Worm (Caenorhabditis elegans): Measurements from ENCODE around the gene F40F11.3.

The F40F11.3 gene

DNA sequence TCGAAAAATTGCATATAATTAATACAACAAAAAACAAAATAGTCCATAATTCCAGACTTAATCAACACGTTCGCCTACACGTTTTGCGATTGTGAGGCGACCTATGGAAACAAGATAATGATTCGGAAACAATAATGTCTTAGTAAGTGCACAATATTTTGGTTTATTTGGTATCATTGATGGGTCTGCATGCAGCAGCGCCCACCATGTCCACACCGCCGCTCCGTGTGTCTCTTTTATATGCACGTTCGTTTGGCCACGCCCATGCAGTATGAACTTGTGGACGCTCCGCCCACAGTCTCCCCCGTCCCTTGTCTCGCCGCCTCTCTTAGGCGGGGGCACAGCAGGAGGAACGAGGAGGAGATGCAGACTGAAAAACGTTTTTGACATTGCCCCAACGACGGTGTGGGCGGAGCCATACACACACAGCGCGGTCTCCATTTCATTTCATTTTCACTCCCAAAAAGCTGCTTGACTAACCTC, 429 bp upstream of the F40F11.3 start, which contains the start of gene mig-38 (continued):
- TF ChIP-seq ztf-6 (GFP tag; IDR thresholded peaks at IDR 0.05) = no peak
- TF ChIP-seq lsl-1 (GFP tag; optimal IDR thresholded peaks at IDR 0.05) = no peak
- no peak for TF ChIP-seq egl-18 (GFP tag; IDR thresholded peaks at IDR 0.05)
- no peak for TF ChIP-seq ZK185.1 (tag; optimal IDR thresholded peaks at IDR 0.05; ENCODE audit: poor library complexity, severe bottlenecking)
- TF ChIP-seq tlf-1 (GFP tag; optimal IDR thresholded peaks at IDR 0.05) = no peak
- no peak for TF ChIP-seq ceh-100 (GFP tag; IDR thresholded peaks at IDR 0.05)
- no peak for TF ChIP-seq ceh-79 (tag; optimal IDR thresholded peaks at IDR 0.05)
- TF ChIP-seq ceh-58 (GFP tag; IDR thresholded peaks at IDR 0.05) = no peak
- TF ChIP-seq attf-5 (GFP tag; optimal IDR thresholded peaks at IDR 0.05) = peak; percentile 40
- no peak for TF ChIP-seq snpc-1.1 (tag; optimal IDR thresholded peaks at IDR 0.05; ENCODE audit: insufficient read depth)
- TF ChIP-seq madf-6 (GFP tag; IDR thresholded peaks at IDR 0.05) = no peak
- no peak for TF ChIP-seq bed-2 (GFP tag; IDR thresholded peaks at IDR 0.05)
- no peak for TF ChIP-seq F49E8.2 (tag; optimal IDR thresholded peaks at IDR 0.05; ENCODE audit: insufficient read depth)
- no peak for TF ChIP-seq aptf-2 (GFP tag; conservative IDR thresholded peaks at IDR 0.05)
- no peak for TF ChIP-seq K11D2.4 (GFP tag; IDR thresholded peaks at IDR 0.05)
- TF ChIP-seq tbx-9 (tag; optimal IDR thresholded peaks at IDR 0.05; ENCODE audit: borderline replicate concordance) = no peak
- no peak for TF ChIP-seq T07F8.4 (tag; optimal IDR thresholded peaks at IDR 0.05)
- no peak for TF ChIP-seq die-1 (tag; optimal IDR thresholded peaks at IDR 0.05)
- TF ChIP-seq rec-8 (tag; optimal IDR thresholded peaks at IDR 0.05) = no peak
- no peak for TF ChIP-seq lin-35 (GFP tag; optimal IDR thresholded peaks at IDR 0.05)
- no peak for TF ChIP-seq D2030.7 (GFP tag; IDR thresholded peaks at IDR 0.05)
- TF ChIP-seq bed-1 (GFP tag; IDR thresholded peaks at IDR 0.05) = no peak
- TF ChIP-seq sdz-38 (tag; optimal IDR thresholded peaks at IDR 0.05) = no peak
- TF ChIP-seq gei-17 (GFP tag; optimal IDR thresholded peaks at IDR 0.05) = peak; percentile 32
- no peak; the same call in 1 of the 2 replicates for TF ChIP-seq nfyb-1 (GFP tag; IDR thresholded peaks at IDR 0.05)
- no peak for TF ChIP-seq Y56A3A.18 (GFP tag; IDR thresholded peaks at IDR 0.05)
- no peak for TF ChIP-seq cebp-1 (GFP tag; IDR thresholded peaks at IDR 0.05)
- peak; percentile 54 for TF ChIP-seq cebp-1 (tag; optimal IDR thresholded peaks at IDR 0.05)
- TF ChIP-seq F55B11.4 (tag; optimal IDR thresholded peaks at IDR 0.05; ENCODE audit: borderline replicate concordance, insufficient read depth) = no peak
- TF ChIP-seq lin-54 (GFP tag; optimal IDR thresholded peaks at IDR 0.05) = no peak
- no peak for TF ChIP-seq ztf-3 (GFP tag; optimal IDR thresholded peaks at IDR 0.05)
- TF ChIP-seq snpc-1.3 (tag; optimal IDR thresholded peaks at IDR 0.05; ENCODE audit: insufficient read depth) = no peak
- peak; percentile 29 for TF ChIP-seq athp-1 (tag; optimal IDR thresholded peaks at IDR 0.05)
- no peak for TF ChIP-seq ztf-22 (GFP tag; optimal IDR thresholded peaks at IDR 0.05)
- peak; percentile 41; the same call in 1 of the 2 replicates for TF ChIP-seq hmg-1.2 (GFP tag; IDR thresholded peaks at IDR 0.05)
- TF ChIP-seq nhr-90 (tag; optimal IDR thresholded peaks at IDR 0.05) = no peak
- no peak for TF ChIP-seq F33H1.4 (GFP tag; IDR thresholded peaks at IDR 0.05)
- TF ChIP-seq lin-26 (GFP tag; IDR thresholded peaks at IDR 0.05) = no peak
- peak; percentile 52 for TF ChIP-seq K12H6.12 (tag; optimal IDR thresholded peaks at IDR 0.05)
- no peak for TF ChIP-seq egrh-3 (GFP tag; IDR thresholded peaks at IDR 0.05)
- no peak for TF ChIP-seq unc-130 (GFP tag; optimal IDR thresholded peaks at IDR 0.05)
- TF ChIP-seq dpl-1 (GFP tag; optimal IDR thresholded peaks at IDR 0.05) = no peak
- no peak for TF ChIP-seq F37B4.10 (GFP tag; IDR thresholded peaks at IDR 0.05)
- peak; percentile 94 for TF ChIP-seq zfh-2 (GFP tag; conservative IDR thresholded peaks at IDR 0.05)
- TF ChIP-seq F52B5.7 (tag; optimal IDR thresholded peaks at IDR 0.05) = no peak
- no peak for TF ChIP-seq attf-6 (GFP tag; IDR thresholded peaks at IDR 0.05)
- TF ChIP-seq akir-1 (GFP tag; optimal IDR thresholded peaks at IDR 0.05) = peak; percentile 3
- no peak for TF ChIP-seq rpc-1 (optimal IDR thresholded peaks at IDR 0.05)
- TF ChIP-seq rpc-1 (tag; optimal IDR thresholded peaks at IDR 0.05) = no peak
